Worm (Caenorhabditis elegans): ENCODE measurements around the gene Y69A2AR.28.

Y69A2AR.28 gene

ce11 chrIV:2563969-2564368 is 48.9 kb downstream of the Y69A2AR.28 start, which contains the start of gene Y69A2AR.24:
Gene Y69A2AR.24, minus strand, starts transcription at chrIV:2564069.
- TF ChIP-seq ZK546.5 (tag; optimal IDR thresholded peaks at IDR 0.05) (no peak), gmeb-1 (tag; optimal IDR thresholded peaks at IDR 0.05) (no peak), alr-1 (tag; optimal IDR thresholded peaks at IDR 0.05) (no peak)

All from whole organism, L2 larva.